Worm (Caenorhabditis elegans) whole organism, early embryonic: ENCODE data around the gene F13A2.2.

Experiments used
- B0310.2 ChIP-seq: sonication (generic microtip); optimal IDR thresholded peaks from 2 replicates; lab custom pipeline; 2016; ENCODE audit warnings: mild to moderate bottlenecking, missing genetic modification characterization, missing compliant biosample characterization
- F13C5.2 ChIP-seq: sonication (generic microtip); optimal IDR thresholded peaks from 2 replicates; lab custom pipeline; 2017; ENCODE audit warnings: mild to moderate bottlenecking, missing genetic modification characterization, inconsistent platforms, missing compliant biosample characterization
- aly-1 ChIP-seq: sonication (generic microtip); optimal IDR thresholded peaks from 2 replicates; lab custom pipeline; 2016; ENCODE audit warnings: missing genetic modification characterization, missing compliant biosample characterization
- ama-1 ChIP-seq: fragments of 150-350 bp; optimal IDR thresholded peaks from 2 replicates; lab custom pipeline; 2014
- ceh-13 ChIP-seq: fragments of 200-800 bp; sonication (Bioruptor generic); optimal IDR thresholded peaks from 2 replicates; lab custom pipeline; 2018; ENCODE audit warnings: mild to moderate bottlenecking, missing genetic modification characterization, missing compliant biosample characterization
- ceh-36 ChIP-seq: sonication (generic microtip); optimal IDR thresholded peaks from 2 replicates; lab custom pipeline; 2016; ENCODE audit warnings: missing genetic modification characterization, inconsistent platforms, missing compliant biosample characterization
- ets-7 ChIP-seq: sonication (generic microtip); optimal IDR thresholded peaks from 2 replicates; lab custom pipeline; 2016; ENCODE audit warnings: missing genotype, missing genetic modification characterization, missing compliant biosample characterization
- flt-1 ChIP-seq: fragments of 200-800 bp; sonication (Bioruptor generic); IDR thresholded peaks from 2 replicates; pipeline ENCODE4 v1.3.6; 2022; ENCODE audit warnings: missing genetic modification characterization, missing compliant biosample characterization
- hmbx-1 ChIP-seq: sonication (generic microtip); optimal IDR thresholded peaks from 2 replicates; lab custom pipeline; 2016; ENCODE audit warnings: mild to moderate bottlenecking, missing genetic modification characterization, missing compliant biosample characterization
- hmg-4 ChIP-seq: fragments of 200-800 bp; sonication (Bioruptor generic); optimal IDR thresholded peaks from 2 replicates; lab custom pipeline; 2018; ENCODE audit warnings: mild to moderate bottlenecking, missing genetic modification characterization, missing compliant biosample characterization
- hnd-1 ChIP-seq: sonication (generic microtip); optimal IDR thresholded peaks from 2 replicates; lab custom pipeline; 2016; ENCODE audit warnings: missing genetic modification characterization, missing compliant biosample characterization
- pes-1 ChIP-seq: fragments of 200-800 bp; sonication (Bioruptor generic); IDR thresholded peaks from 2 replicates; pipeline ENCODE4 v1.3.6; 2022; ENCODE audit warnings: missing genetic modification reagents, missing genetic modification characterization, missing compliant biosample characterization
- scrt-1 ChIP-seq: fragments of 200-800 bp; sonication (Bioruptor generic); IDR thresholded peaks from 2 replicates; pipeline ENCODE4 v1.3.6; 2022; ENCODE audit warnings: missing genetic modification characterization, missing compliant biosample characterization
- sea-1 ChIP-seq: fragments of 200-800 bp; sonication (Bioruptor generic); conservative IDR thresholded peaks from 2 replicates; pipeline ENCODE4 v1.3.6; 2022; ENCODE audit warnings: missing genetic modification characterization, missing compliant biosample characterization
- tbx-11 ChIP-seq: fragments of 200-800 bp; sonication (Bioruptor generic); IDR thresholded peaks from 2 replicates; pipeline ENCODE4 v1.3.6; 2022; ENCODE audit warnings: missing genetic modification characterization, missing compliant biosample characterization
- tbx-37 ChIP-seq: fragments of 200-800 bp; sonication (Bioruptor generic); conservative IDR thresholded peaks from 2 replicates; pipeline ENCODE4 v1.3.6; 2022; ENCODE audit warnings: missing genetic modification reagents, missing genetic modification characterization, missing compliant biosample characterization
- tra-4 ChIP-seq: sonication (generic microtip); optimal IDR thresholded peaks from 2 replicates; lab custom pipeline; 2017; ENCODE audit warnings: missing genetic modification characterization, missing compliant biosample characterization

The F13A2.2 gene

DNA sequence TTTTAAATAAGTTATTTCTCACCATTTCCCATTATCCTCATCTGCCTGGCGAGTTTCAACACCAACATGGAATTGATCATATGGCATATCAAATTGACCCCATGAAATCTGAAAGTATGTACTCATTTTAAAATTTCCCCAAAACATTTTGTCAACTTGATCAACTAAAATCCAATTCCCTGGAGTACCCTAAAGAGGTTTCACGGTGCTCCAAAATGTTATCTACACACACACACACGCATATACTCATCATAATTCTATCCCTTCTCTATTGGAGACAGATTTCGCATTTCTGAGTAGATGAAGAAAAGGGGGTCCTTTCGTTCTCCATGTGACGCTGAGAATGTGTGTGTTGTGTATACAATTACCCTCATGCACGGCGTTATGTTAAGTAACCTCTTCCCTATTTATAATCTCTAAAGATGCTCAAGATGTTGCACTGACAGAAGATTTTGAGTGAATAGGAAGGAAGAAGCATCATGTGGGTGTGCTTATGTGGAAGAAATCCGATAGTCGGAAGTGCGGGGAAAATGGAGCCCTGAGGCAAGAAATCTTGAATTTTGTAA, 28.3 kb downstream of the F13A2.2 start:
- TF ChIP-seq aly-1 (tag; lab: Kevin White, UChicago), result no peak
- no peak for TF ChIP-seq tbx-11 (GFP tag; lab: Robert Waterston, UW)
- TF ChIP-seq hnd-1, result no peak
- no peak for TF ChIP-seq ceh-36 (tag; lab: Kevin White, UChicago)
- TF ChIP-seq scrt-1 (GFP tag; lab: Robert Waterston, UW), result no peak
- TF ChIP-seq pes-1 (GFP tag; lab: Robert Waterston, UW), result no peak
- TF ChIP-seq ets-7, result no peak
- TF ChIP-seq ama-1, result no peak
- TF ChIP-seq hmbx-1 (tag; lab: Kevin White, UChicago), result no peak
- TF ChIP-seq sea-1 (GFP tag; lab: Robert Waterston, UW), result no peak
- TF ChIP-seq ceh-13 (GFP tag; lab: Kevin White, UChicago), result no peak
- no peak for TF ChIP-seq tbx-37 (GFP tag; lab: Robert Waterston, UW)
- no peak for TF ChIP-seq tra-4 (tag; lab: Kevin White, UChicago)
- no peak for TF ChIP-seq flt-1 (GFP tag; lab: Robert Waterston, UW)
- TF ChIP-seq F13C5.2 (tag; lab: Kevin White, UChicago), result no peak
- no peak for TF ChIP-seq hmg-4 (GFP tag; lab: Kevin White, UChicago)
- TF ChIP-seq B0310.2, result no peak

DNA sequence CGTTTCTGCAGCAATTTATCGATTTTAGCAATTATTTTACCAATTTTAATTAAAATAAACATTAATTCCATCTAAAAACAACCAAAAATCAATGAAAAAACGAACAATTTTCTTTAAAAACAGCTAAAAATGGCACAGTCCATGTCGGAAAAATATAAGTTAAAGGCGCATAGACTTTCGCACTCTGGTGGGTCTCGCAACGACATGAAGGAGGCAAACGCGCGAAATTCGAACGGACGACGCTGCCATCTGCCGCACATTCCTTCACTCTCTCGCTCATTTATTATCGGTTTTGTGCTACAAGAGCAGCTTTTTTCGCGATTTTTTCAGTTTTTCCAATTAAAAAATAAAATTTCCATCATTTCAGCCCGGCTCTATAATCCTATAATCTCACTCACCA, 37.6 kb downstream of the F13A2.2 start, which contains the start of gene mcm-7:
Gene mcm-7, plus strand, starts transcription at position 368 of the 400 bp plus-strand sequence.
- TF ChIP-seq sea-1 (GFP tag; lab: Robert Waterston, UW) (no peak), hmg-4 (GFP tag; lab: Kevin White, UChicago) (no peak), ets-7 (no peak), flt-1 (GFP tag; lab: Robert Waterston, UW) (no peak), pes-1 (GFP tag; lab: Robert Waterston, UW) (no peak), ceh-36 (tag; lab: Kevin White, UChicago) (no peak), tra-4 (tag; lab: Kevin White, UChicago) (no peak), ceh-13 (GFP tag; lab: Kevin White, UChicago) (no peak), ama-1 (no peak), B0310.2 (no peak), hmbx-1 (tag; lab: Kevin White, UChicago) (no peak)

DNA sequence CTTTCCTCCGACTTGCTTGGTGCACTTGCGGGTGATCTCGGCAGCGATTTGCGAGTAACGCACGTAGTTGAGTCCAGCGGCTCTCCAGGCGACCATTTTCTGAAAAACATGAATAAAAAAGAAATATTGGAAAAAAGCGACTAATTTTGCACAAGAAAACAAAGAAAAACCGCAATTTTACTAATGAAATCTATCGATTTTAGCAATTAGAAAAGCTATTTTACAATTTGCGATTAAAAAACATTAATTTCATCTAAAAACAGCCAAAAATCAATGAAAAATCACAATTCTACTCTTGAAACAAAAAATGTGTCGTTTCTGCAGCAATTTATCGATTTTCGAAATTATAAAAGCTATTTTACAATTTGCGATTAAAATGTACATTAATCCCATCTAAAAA, 38.1 kb downstream of the F13A2.2 start, which contains the start of gene hpo-18:
Gene hpo-18, minus strand, starts transcription at position 101 of the 400 bp plus-strand sequence.
- no peak for TF ChIP-seq flt-1 (GFP tag; lab: Robert Waterston, UW)
- TF ChIP-seq sea-1 (GFP tag; lab: Robert Waterston, UW), result no peak
- TF ChIP-seq tbx-11 (GFP tag; lab: Robert Waterston, UW), result no peak
- no peak for TF ChIP-seq tra-4 (tag; lab: Kevin White, UChicago)
- no peak for TF ChIP-seq hmg-4 (GFP tag; lab: Kevin White, UChicago)
- no peak for TF ChIP-seq ceh-36 (tag; lab: Kevin White, UChicago)
- no peak for TF ChIP-seq tbx-37 (GFP tag; lab: Robert Waterston, UW)
- TF ChIP-seq ceh-13 (GFP tag; lab: Kevin White, UChicago), result no peak
- no peak for TF ChIP-seq scrt-1 (GFP tag; lab: Robert Waterston, UW)
- TF ChIP-seq hnd-1, result no peak
- no peak for TF ChIP-seq aly-1 (tag; lab: Kevin White, UChicago)

DNA sequence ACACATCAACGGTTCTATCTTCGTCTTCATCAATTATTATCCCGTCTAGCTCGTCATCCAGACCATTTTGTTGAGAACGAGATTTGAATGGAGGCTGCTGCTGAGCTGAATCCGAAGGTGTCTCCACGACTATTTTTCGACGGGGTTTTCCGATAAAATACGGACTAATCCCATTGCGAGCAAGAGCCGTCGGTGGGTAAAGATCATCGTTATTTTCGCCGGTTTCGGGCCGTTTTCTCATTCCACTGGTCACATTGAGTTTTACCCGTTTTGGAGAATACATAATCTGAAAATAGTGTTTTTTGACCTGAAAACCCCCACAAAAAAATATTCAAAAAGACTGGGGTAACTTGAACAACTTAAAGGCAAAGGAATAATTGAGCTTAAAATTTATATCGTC, 38.7 kb downstream of the F13A2.2 start, which contains the start of gene figl-1:
Gene figl-1, minus strand, starts transcription at position 286 of the 400 bp plus-strand sequence.
- TF ChIP-seq pes-1 (GFP tag; lab: Robert Waterston, UW) (no peak), tra-4 (tag; lab: Kevin White, UChicago) (no peak), ceh-36 (tag; lab: Kevin White, UChicago) (no peak), B0310.2 (no peak), ceh-13 (GFP tag; lab: Kevin White, UChicago) (no peak), tbx-11 (GFP tag; lab: Robert Waterston, UW) (no peak), flt-1 (GFP tag; lab: Robert Waterston, UW) (no peak), hnd-1 (no peak), sea-1 (GFP tag; lab: Robert Waterston, UW) (no peak), ets-7 (no peak), tbx-37 (GFP tag; lab: Robert Waterston, UW) (no peak), F13C5.2 (tag; lab: Kevin White, UChicago) (no peak), aly-1 (tag; lab: Kevin White, UChicago) (no peak), hmg-4 (GFP tag; lab: Kevin White, UChicago) (no peak), ama-1 (no peak), hmbx-1 (tag; lab: Kevin White, UChicago) (no peak), scrt-1 (GFP tag; lab: Robert Waterston, UW) (no peak)

DNA sequence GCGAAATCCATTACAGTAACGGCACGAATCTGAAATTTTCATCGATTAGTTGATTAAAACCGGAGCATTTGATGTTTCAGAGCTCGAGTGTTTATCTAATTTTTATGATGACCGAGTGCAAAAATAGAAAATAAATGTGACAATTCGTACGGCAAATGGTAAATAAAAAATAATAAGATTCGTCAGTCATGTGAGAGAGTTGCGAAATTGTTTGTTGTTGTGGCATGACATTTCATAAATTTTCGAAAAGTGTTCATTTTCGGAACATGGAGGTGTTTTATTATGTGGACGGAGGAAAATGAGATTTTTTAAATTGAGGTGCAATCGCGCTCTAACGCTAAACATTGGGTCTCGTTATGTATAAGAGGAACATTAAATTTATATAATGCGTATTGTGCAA, 42.6 kb downstream of the F13A2.2 start:
- TF ChIP-seq tbx-11 (GFP tag; lab: Robert Waterston, UW) (no peak), hmbx-1 (tag; lab: Kevin White, UChicago) (no peak), tra-4 (tag; lab: Kevin White, UChicago) (no peak), ama-1 (no peak), ceh-36 (tag; lab: Kevin White, UChicago) (no peak), sea-1 (GFP tag; lab: Robert Waterston, UW) (no peak)

DNA sequence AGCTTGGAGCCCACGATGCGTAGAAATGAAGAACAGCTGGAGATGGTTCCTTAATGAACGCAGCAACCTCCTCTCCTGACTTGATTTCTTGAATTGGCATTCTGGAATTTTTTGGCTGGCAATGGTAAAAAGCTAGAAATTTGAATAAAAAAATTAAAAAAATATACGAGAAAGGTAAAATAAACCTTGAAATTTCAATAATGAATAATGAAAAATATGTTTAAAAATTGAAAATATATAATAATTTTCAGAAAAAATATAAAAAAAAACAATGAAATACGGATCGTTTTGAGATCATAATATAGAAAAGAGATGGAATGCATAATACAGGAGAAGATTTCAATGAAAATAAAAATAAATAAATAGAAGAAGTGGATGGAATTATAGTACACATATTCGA, 43.2 kb downstream of the F13A2.2 start, which contains the start of gene glrx-3:
Gene glrx-3, minus strand, starts transcription at position 101 of the 400 bp plus-strand sequence.
- no peak for TF ChIP-seq tbx-11 (GFP tag; lab: Robert Waterston, UW)
- no peak for TF ChIP-seq F13C5.2 (tag; lab: Kevin White, UChicago)
- no peak for TF ChIP-seq ceh-13 (GFP tag; lab: Kevin White, UChicago)

DNA sequence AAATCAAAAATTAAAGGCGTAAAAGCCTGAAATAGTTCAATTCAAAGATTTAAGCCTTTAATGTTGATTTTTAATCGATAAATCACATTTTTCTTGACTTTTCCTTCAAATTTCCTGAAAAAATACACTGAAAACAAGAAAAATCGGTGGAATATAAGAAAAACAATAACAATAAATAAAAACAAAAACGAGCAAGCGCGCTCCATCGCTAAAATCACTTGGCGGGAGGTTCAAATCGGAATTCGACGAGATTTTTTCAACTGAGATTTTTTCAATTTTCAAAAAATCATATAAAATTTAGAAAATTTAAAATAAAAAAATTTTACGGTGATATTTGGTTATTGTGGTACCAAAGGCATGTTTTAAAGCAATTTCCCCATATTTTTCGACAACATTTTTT, 44.9 kb downstream of the F13A2.2 start:
- TF ChIP-seq tbx-11 (GFP tag; lab: Robert Waterston, UW), result no peak
- TF ChIP-seq F13C5.2 (tag; lab: Kevin White, UChicago), result no peak
- no peak for TF ChIP-seq aly-1 (tag; lab: Kevin White, UChicago)
- TF ChIP-seq flt-1 (GFP tag; lab: Robert Waterston, UW), result no peak
- no peak for TF ChIP-seq hnd-1
- no peak for TF ChIP-seq ama-1
- no peak for TF ChIP-seq hmg-4 (GFP tag; lab: Kevin White, UChicago)
- no peak for TF ChIP-seq sea-1 (GFP tag; lab: Robert Waterston, UW)
- no peak for TF ChIP-seq ceh-13 (GFP tag; lab: Kevin White, UChicago)
- TF ChIP-seq scrt-1 (GFP tag; lab: Robert Waterston, UW), result no peak
- no peak for TF ChIP-seq hmbx-1 (tag; lab: Kevin White, UChicago)
